Worm (Caenorhabditis elegans) whole organism, L4 larva: Measurements from ENCODE around the gene ifa-3.

Experiments
- F10B5.3 ChIP-seq: sonication (generic microtip); optimal IDR thresholded peaks from 2 replicates; lab custom pipeline; 2016; ENCODE audit warnings: mild to moderate bottlenecking, missing genetic modification characterization, missing compliant biosample characterization
- F26F4.8 ChIP-seq: fragments of 200-800 bp; sonication (Bioruptor generic); conservative IDR thresholded peaks from 2 replicates; pipeline ENCODE4 v1.3.6; 2022; ENCODE audit warnings: missing genetic modification characterization, missing compliant biosample characterization
- F37D6.2 ChIP-seq: sonication (generic microtip); optimal IDR thresholded peaks from 2 replicates; lab custom pipeline; 2016; ENCODE audit warnings: mild to moderate bottlenecking, missing genetic modification characterization, missing compliant biosample characterization
- F44E2.7 ChIP-seq: fragments of 200-800 bp; sonication (Bioruptor generic); IDR thresholded peaks from 2 replicates; pipeline ENCODE4 v2.1.2; 2022; ENCODE audit warnings: missing genetic modification characterization, missing compliant biosample characterization
- T26A8.4 ChIP-seq: fragments of 200-800 bp; sonication (Bioruptor generic); IDR thresholded peaks from 2 replicates; pipeline ENCODE4 v1.3.6; 2022; ENCODE audit warnings: missing genetic modification characterization, missing compliant biosample characterization
- Y105C5A.15 ChIP-seq: fragments of 200-800 bp; sonication (Bioruptor generic); IDR thresholded peaks from 2 replicates; pipeline ENCODE4 v1.3.6; 2022; ENCODE audit warnings: missing genetic modification characterization, missing compliant biosample characterization
- Y48G9A.11 ChIP-seq: fragments of 200-800 bp; sonication (Bioruptor generic); IDR thresholded peaks from 2 replicates; pipeline ENCODE4 v1.3.6; 2022; ENCODE audit warnings: missing genetic modification reagents, missing genetic modification characterization, missing compliant biosample characterization
- Y5F2A.4 ChIP-seq: fragments of 200-800 bp; sonication (Bioruptor generic); optimal IDR thresholded peaks from 2 replicates; lab custom pipeline; 2018; ENCODE audit warnings: mild to moderate bottlenecking, missing genetic modification characterization, missing compliant biosample characterization
- ZK337.2 ChIP-seq: fragments of 200-800 bp; sonication (Bioruptor generic); IDR thresholded peaks from 2 replicates; pipeline ENCODE4 v1.3.6; 2022; ENCODE audit warnings: missing genetic modification reagents, missing genetic modification characterization, missing compliant biosample characterization
- ZK546.5 ChIP-seq, 2 experiments: sonication (generic microtip); optimal IDR thresholded peaks; 2 replicates each; lab custom pipeline; 2017; ENCODE audit warnings: missing biosample characterization in 2 of 2, missing genetic modification characterization in 2 of 2
- arid-1 ChIP-seq: fragments of 200-800 bp; sonication (Bioruptor generic); conservative IDR thresholded peaks from 2 replicates; pipeline ENCODE4 v1.3.6; 2022; ENCODE audit warnings: missing genetic modification reagents, missing genetic modification characterization, missing compliant biosample characterization
- attf-4 ChIP-seq: sonication (generic microtip); optimal IDR thresholded peaks from 3 replicates; lab custom pipeline; 2017; ENCODE audit warnings: missing biosample characterization, missing genetic modification characterization
- ceh-32 ChIP-seq: sonication (generic microtip); optimal IDR thresholded peaks from 2 replicates; lab custom pipeline; 2016; ENCODE audit warnings: mild to moderate bottlenecking, missing genetic modification characterization, missing compliant biosample characterization; ENCODE audit not compliant: poor library complexity
- ceh-62 ChIP-seq: sonication (generic microtip); optimal IDR thresholded peaks from 2 replicates; lab custom pipeline; 2017; ENCODE audit warnings: missing biosample characterization, missing genetic modification characterization
- ces-1 ChIP-seq: fragments of 150-350 bp; sonication (generic microtip); optimal IDR thresholded peaks from 4 replicates; lab custom pipeline; 2014; ENCODE audit warnings: missing biosample characterization, missing genetic modification reagents, missing genetic modification characterization
- ctbp-1 ChIP-seq: fragments of 200-800 bp; sonication (Bioruptor generic); IDR thresholded peaks from 2 replicates; pipeline ENCODE4 v1.3.6; 2022; ENCODE audit warnings: missing genetic modification reagents, missing genetic modification characterization, missing compliant biosample characterization
- daf-12 ChIP-seq: fragments of 150-350 bp; optimal IDR thresholded peaks from 2 replicates; lab custom pipeline; 2014; ENCODE audit warnings: missing biosample characterization, missing genetic modification reagents, missing genetic modification characterization
- daf-19 ChIP-seq: fragments of 200-800 bp; sonication (Bioruptor generic); conservative IDR thresholded peaks from 2 replicates; pipeline ENCODE4 v1.3.6; 2022; ENCODE audit warnings: missing genetic modification characterization, missing compliant biosample characterization
- dmd-6 ChIP-seq: fragments of 200-800 bp; sonication (Bioruptor generic); IDR thresholded peaks from 2 replicates; pipeline ENCODE4 v1.3.6; 2022; ENCODE audit warnings: missing genetic modification reagents, missing genetic modification characterization, missing compliant biosample characterization
- egl-27 ChIP-seq: sonication (generic microtip); optimal IDR thresholded peaks from 3 replicates; lab custom pipeline; 2017; ENCODE audit warnings: missing biosample characterization, missing genetic modification reagents, missing genetic modification characterization
- fkh-10 ChIP-seq: fragments of 150-350 bp; optimal IDR thresholded peaks from 2 replicates; lab custom pipeline; 2014; ENCODE audit warnings: missing biosample characterization, missing genetic modification reagents, missing genetic modification characterization
- gei-8 ChIP-seq: fragments of 200-800 bp; sonication (Bioruptor generic); optimal IDR thresholded peaks from 2 replicates; lab custom pipeline; 2018; ENCODE audit warnings: mild to moderate bottlenecking, missing genetic modification characterization, missing compliant biosample characterization
- hif-1 ChIP-seq, 2 experiments: sonication (generic microtip); optimal IDR thresholded peaks; 2 replicates each; lab custom pipeline; 2016 to 2017; ENCODE audit warnings: missing compliant biosample characterization in 2 of 2, missing genetic modification characterization in 2 of 2, missing genetic modification reagents in 2 of 2, missing genotype in 2 of 2, mild to moderate bottlenecking in 1 of 2
- hlh-11 ChIP-seq: fragments of 200-800 bp; sonication (Bioruptor generic); optimal IDR thresholded peaks from 2 replicates; lab custom pipeline; 2018; ENCODE audit warnings: mild to moderate bottlenecking, missing genetic modification characterization, missing compliant biosample characterization
- jun-1 ChIP-seq: fragments of 150-350 bp; optimal IDR thresholded peaks from 2 replicates; lab custom pipeline; 2014; ENCODE audit warnings: missing biosample characterization, missing genetic modification reagents, missing genetic modification characterization
- lim-7 ChIP-seq: fragments of 200-800 bp; sonication (Bioruptor generic); IDR thresholded peaks from 2 replicates; pipeline ENCODE4 v1.3.6; 2022; ENCODE audit warnings: missing genetic modification characterization, missing compliant biosample characterization
- lin-1 ChIP-seq: fragments of 200-800 bp; sonication (Bioruptor generic); IDR thresholded peaks from 2 replicates; pipeline ENCODE4 v1.3.6; 2022; ENCODE audit warnings: missing genetic modification reagents, missing genetic modification characterization, missing compliant biosample characterization
- lin-15B ChIP-seq: fragments of 150-350 bp; sonication (generic microtip); optimal IDR thresholded peaks from 3 replicates; lab custom pipeline; 2014; ENCODE audit warnings: missing biosample characterization, missing genetic modification characterization
- lin-29 ChIP-seq: fragments of 200-800 bp; sonication (Bioruptor generic); IDR thresholded peaks from 2 replicates; pipeline ENCODE4 v1.3.6; 2022; ENCODE audit warnings: missing genetic modification reagents, missing genetic modification characterization, missing compliant biosample characterization
- lir-3 ChIP-seq: sonication (generic microtip); optimal IDR thresholded peaks from 2 replicates; lab custom pipeline; 2016; ENCODE audit warnings: mild to moderate bottlenecking, missing genetic modification characterization, missing compliant biosample characterization
- madf-9 ChIP-seq: fragments of 200-800 bp; sonication (Bioruptor generic); conservative IDR thresholded peaks from 2 replicates; pipeline ENCODE4 v1.3.6; 2022; ENCODE audit warnings: missing genetic modification reagents, missing genetic modification characterization, missing compliant biosample characterization
- nhr-11 ChIP-seq: fragments of 150-350 bp; optimal IDR thresholded peaks from 2 replicates; lab custom pipeline; 2014; ENCODE audit warnings: missing biosample characterization, missing genetic modification characterization
- nhr-25 ChIP-seq: sonication (generic microtip); optimal IDR thresholded peaks from 2 replicates; lab custom pipeline; 2017; ENCODE audit warnings: missing genetic modification characterization, mild to moderate bottlenecking, missing compliant biosample characterization, antibody characterized with exemption, moderate library complexity, borderline replicate concordance; ENCODE audit not compliant: insufficient read depth
- nhr-41 ChIP-seq: fragments of 200-800 bp; sonication (Bioruptor generic); IDR thresholded peaks from 2 replicates; pipeline ENCODE4 v1.3.6; 2022; ENCODE audit warnings: missing genetic modification reagents, missing genetic modification characterization, missing compliant biosample characterization
- nhr-42 ChIP-seq: fragments of 200-800 bp; sonication (Bioruptor generic); IDR thresholded peaks from 2 replicates; pipeline ENCODE4 v1.3.6; 2022; ENCODE audit warnings: missing genetic modification characterization, missing compliant biosample characterization
- nhr-48 ChIP-seq: sonication (generic microtip); optimal IDR thresholded peaks from 2 replicates; lab custom pipeline; 2016; ENCODE audit warnings: mild to moderate bottlenecking, missing genetic modification characterization, missing compliant biosample characterization
- nhr-6 ChIP-seq: fragments of 150-350 bp; optimal IDR thresholded peaks from 2 replicates; lab custom pipeline; 2014; ENCODE audit warnings: missing biosample characterization, missing genetic modification characterization
- nhr-76 ChIP-seq: fragments of 150-350 bp; optimal IDR thresholded peaks from 2 replicates; lab custom pipeline; 2014; ENCODE audit warnings: missing biosample characterization, missing genetic modification characterization
- pqm-1 ChIP-seq: sonication (generic microtip); optimal IDR thresholded peaks from 2 replicates; lab custom pipeline; 2017; ENCODE audit warnings: missing biosample characterization, missing genetic modification characterization
- rbr-2 ChIP-seq: sonication (generic microtip); optimal IDR thresholded peaks from 2 replicates; lab custom pipeline; 2016; ENCODE audit warnings: missing genotype, missing genetic modification characterization, missing compliant biosample characterization
- spr-3 ChIP-seq: fragments of 200-800 bp; sonication (Bioruptor generic); optimal IDR thresholded peaks from 2 replicates; lab custom pipeline; 2018; ENCODE audit warnings: mild to moderate bottlenecking, missing genetic modification characterization, missing compliant biosample characterization
- tag-97 ChIP-seq: fragments of 200-800 bp; sonication (Bioruptor generic); IDR thresholded peaks from 2 replicates; pipeline ENCODE4 v1.3.6; 2022; ENCODE audit warnings: missing genetic modification characterization, missing compliant biosample characterization
- tra-1 ChIP-seq: fragments of 200-800 bp; sonication (Bioruptor generic); IDR thresholded peaks from 2 replicates; pipeline ENCODE4 v1.3.6; 2022; ENCODE audit warnings: missing genetic modification reagents, missing genetic modification characterization, missing compliant biosample characterization
- unc-39 ChIP-seq: sonication (generic microtip); optimal IDR thresholded peaks from 2 replicates; lab custom pipeline; 2017; ENCODE audit warnings: missing biosample characterization, missing genetic modification characterization
- unc-62 ChIP-seq, 3 experiments: fragments of 150-350 bp in 1 of 3; sonication (generic microtip); optimal IDR thresholded peaks in 2 of 3; peaks in 1 of 3; 1 replicate in 1 of 3; 2 replicates in 2 of 3; lab custom pipeline; 2014 to 2017; ENCODE audit warnings: missing biosample characterization in 3 of 3, missing genetic modification characterization in 3 of 3, missing genetic modification reagents in 3 of 3, missing genotype in 1 of 3
- vab-7 ChIP-seq: fragments of 200-800 bp; sonication (Bioruptor generic); IDR thresholded peaks from 2 replicates; pipeline ENCODE4 v1.3.6; 2022; ENCODE audit warnings: missing genetic modification reagents, missing genetic modification characterization, missing compliant biosample characterization
- zfp-2 ChIP-seq: sonication (generic microtip); optimal IDR thresholded peaks from 2 replicates; lab custom pipeline; 2016; ENCODE audit warnings: mild to moderate bottlenecking, missing genetic modification characterization, missing compliant biosample characterization
- zfp-3 ChIP-seq: fragments of 200-800 bp; sonication (Bioruptor generic); conservative IDR thresholded peaks from 2 replicates; pipeline ENCODE4 v1.3.6; 2022; ENCODE audit warnings: missing genetic modification reagents, missing genetic modification characterization, missing compliant biosample characterization
- zip-11 ChIP-seq: fragments of 200-800 bp; sonication (Bioruptor generic); IDR thresholded peaks from 2 replicates; pipeline ENCODE4 v1.3.6; 2022; ENCODE audit warnings: missing genetic modification characterization, missing compliant biosample characterization
- zip-2 ChIP-seq: fragments of 150-350 bp; optimal IDR thresholded peaks from 2 replicates; lab custom pipeline; 2014; ENCODE audit warnings: missing biosample characterization, missing genetic modification characterization
- ztf-7 ChIP-seq: fragments of 150-350 bp; optimal IDR thresholded peaks from 2 replicates; lab custom pipeline; 2014; ENCODE audit warnings: missing biosample characterization, missing genetic modification characterization

ifa-3 gene

ce11 chrX:16271147-16271546, 1.3 kb upstream of the ifa-3 start (continued):
- TF ChIP-seq ZK337.2 (GFP tag; lab: Robert Waterston, UW) = peak; percentile 46; the same call in 1 of the 2 replicates
- no peak for TF ChIP-seq nhr-25 (tag; lab: Kevin White, UChicago)
- TF ChIP-seq nhr-42 = no peak
- TF ChIP-seq jun-1 (tag; lab: Kevin White, UChicago) = no peak
- no peak for TF ChIP-seq fkh-10
- TF ChIP-seq attf-4 (tag; lab: Kevin White, UChicago) = no peak
- TF ChIP-seq hif-1 (tag; optimal IDR thresholded peaks at IDR 0.05; lab: Kevin White, UChicago) = peak in 1 of 2 experiments; percentile 4
- TF ChIP-seq nhr-11 (tag; lab: Kevin White, UChicago) = no peak
- no peak for TF ChIP-seq tag-97 (GFP tag; lab: Robert Waterston, UW)
- peak; percentile 45; the same call in 1 of the 2 replicates for TF ChIP-seq T26A8.4 (GFP tag; lab: Robert Waterston, UW)
- TF ChIP-seq daf-12 (tag; lab: Kevin White, UChicago) = no peak
- TF ChIP-seq F37D6.2 = peak; percentile 11
- TF ChIP-seq ctbp-1 (GFP tag; lab: Robert Waterston, UW) = peak; percentile 63
- TF ChIP-seq Y48G9A.11 = 0 out of 2 replicates have a peak, but pooled peaks have one; percentile 52
- no peak for TF ChIP-seq lin-1 (GFP tag; lab: Robert Waterston, UW)
- TF ChIP-seq nhr-76 = no peak
- no peak for TF ChIP-seq pqm-1 (tag; lab: Kevin White, UChicago)
- no peak for TF ChIP-seq zip-2 (tag; lab: Kevin White, UChicago)
- no peak for TF ChIP-seq nhr-6 (tag; lab: Kevin White, UChicago)
- TF ChIP-seq zip-11 (GFP tag; lab: Robert Waterston, UW) = 0 out of 2 replicates have a peak, but pooled peaks have one; percentile 51
- 0 out of 2 replicates have a peak, but pooled peaks have one; percentile 34 for TF ChIP-seq F44E2.7 (GFP tag; lab: Robert Waterston, UW)
- TF ChIP-seq ztf-7 (tag; lab: Kevin White, UChicago) = peak; percentile 18
- TF ChIP-seq Y105C5A.15 = no peak
- TF ChIP-seq lin-29 (GFP tag; lab: Robert Waterston, UW) = no peak
- TF ChIP-seq hlh-11 (tag; lab: Kevin White, UChicago) = peak; percentile 43
- TF ChIP-seq F26F4.8 (GFP tag; lab: Robert Waterston, UW) = peak; percentile 68; the same call in 1 of the 2 replicates
- TF ChIP-seq F10B5.3 = no peak
- peak; percentile 47; the same call in 1 of the 2 replicates for TF ChIP-seq madf-9
- 0 out of 2 replicates have a peak, but pooled peaks have one; percentile 53 for TF ChIP-seq zfp-3 (GFP tag; lab: Robert Waterston, UW)
- TF ChIP-seq ces-1 = no peak
- TF ChIP-seq daf-19 = 0 out of 2 replicates have a peak, but pooled peaks have one; percentile 61
- peak; percentile 33 for TF ChIP-seq nhr-48 (tag; lab: Kevin White, UChicago)
- no peak for TF ChIP-seq ZK546.5 (tag; optimal IDR thresholded peaks at IDR 0.05; lab: Kevin White, UChicago)
- TF ChIP-seq egl-27 (tag; lab: Kevin White, UChicago) = no peak
- peak; percentile 80 for TF ChIP-seq arid-1
- TF ChIP-seq Y5F2A.4 (GFP tag; lab: Kevin White, UChicago) = no peak
- TF ChIP-seq tra-1 (GFP tag; lab: Robert Waterston, UW) = peak; percentile 53; the same call in 1 of the 2 replicates
- peak in 1 of 2 experiments; percentile 81 for TF ChIP-seq unc-62 (GFP tag; optimal IDR thresholded peaks at IDR 0.05 in 1 of 2; lab: Kevin White, UChicago)
- no peak for TF ChIP-seq unc-62 (tag; optimal IDR thresholded peaks at IDR 0.05; lab: Kevin White, UChicago)
- TF ChIP-seq rbr-2 (tag; lab: Kevin White, UChicago) = peak; percentile 35
- no peak for TF ChIP-seq spr-3 (GFP tag; lab: Kevin White, UChicago)
- peak; percentile 43 for TF ChIP-seq dmd-6 (GFP tag; lab: Robert Waterston, UW)
- peak; percentile 49 for TF ChIP-seq lir-3 (tag; lab: Kevin White, UChicago)
- TF ChIP-seq ceh-32 (tag; lab: Kevin White, UChicago) = no peak
- no peak for TF ChIP-seq unc-39 (tag; lab: Kevin White, UChicago)
- no peak for TF ChIP-seq lin-15B
- TF ChIP-seq ceh-62 (tag; lab: Kevin White, UChicago) = no peak
- peak; percentile 53 for TF ChIP-seq gei-8 (GFP tag; lab: Kevin White, UChicago)
- no peak for TF ChIP-seq zfp-2
- TF ChIP-seq nhr-41 = peak; percentile 34; the same call in 1 of the 2 replicates
- peak; percentile 86 for TF ChIP-seq vab-7 (GFP tag; lab: Robert Waterston, UW)
- TF ChIP-seq lim-7 (GFP tag; lab: Robert Waterston, UW) = peak; percentile 86
